Worm (Caenorhabditis elegans) whole organism, L2 larva: ENCODE results near the gene cubn-1.

Source experiments
- aly-2 ChIP-seq: fragments of 150-350 bp; optimal IDR thresholded peaks from 2 replicates; lab custom pipeline; 2014; ENCODE audit warnings: missing biosample characterization, missing genetic modification characterization
- ama-1 ChIP-seq: fragments of 150-350 bp; optimal IDR thresholded peaks from 2 replicates; lab custom pipeline; 2018; ENCODE audit warnings: inconsistent platforms
- ceh-16 ChIP-seq: fragments of 150-350 bp; optimal IDR thresholded peaks from 2 replicates; lab custom pipeline; 2014; ENCODE audit warnings: missing biosample characterization, missing genetic modification characterization
- egl-27 ChIP-seq: sonication (generic microtip); optimal IDR thresholded peaks from 3 replicates; lab custom pipeline; 2017; ENCODE audit warnings: missing biosample characterization, missing genetic modification reagents, missing genetic modification characterization
- lsy-2 ChIP-seq, 2 experiments: fragments of 150-350 bp in 1 of 2; sonication (generic microtip) in 1 of 2; optimal IDR thresholded peaks; 2 replicates each; lab custom pipeline; 2014 to 2017; ENCODE audit warnings: missing biosample characterization in 2 of 2, missing genetic modification characterization in 2 of 2
- nhr-12 ChIP-seq: fragments of 150-350 bp; optimal IDR thresholded peaks from 2 replicates; lab custom pipeline; 2014; ENCODE audit warnings: missing biosample characterization, missing genetic modification characterization
- nhr-77 ChIP-seq: fragments of 150-350 bp; optimal IDR thresholded peaks from 2 replicates; lab custom pipeline; 2014; ENCODE audit warnings: missing biosample characterization, missing genetic modification characterization
- unc-62 ChIP-seq: fragments of 150-350 bp; optimal IDR thresholded peaks from 2 replicates; lab custom pipeline; 2014; ENCODE audit warnings: missing biosample characterization, missing genetic modification reagents, missing genetic modification characterization

- TF ChIP-seq ama-1 (lab: Kevin White, UChicago) (no peak), egl-27 (no peak), lsy-2 (tag; optimal IDR thresholded peaks at IDR 0.05; lab: Kevin White, UChicago) (no peak), unc-62 (no peak), nhr-12 (no peak), ceh-16 (tag; lab: Kevin White, UChicago) (no peak), aly-2 (tag; lab: Kevin White, UChicago) (no peak), nhr-77 (tag; lab: Kevin White, UChicago) (no peak)
Observed at ce11 chrV:12634050-12634449, 22.9 kb downstream of the cubn-1 start.
